Fruit fly (Drosophila melanogaster) whole organism, embryonic: ENCODE results near the gene CG13021.
A peak's percentile ranks its signal among the peaks of the same experiment; 100 is the strongest.

Experiments used
- Ada2b ChIP-seq: fragments of 200-800 bp; sonication (Bioruptor generic); IDR thresholded peaks from 2 replicates; pipeline ENCODE4 v1.3.6; 2022; ENCODE audit warnings: missing biosample characterization, missing genetic modification characterization
- B-H1 ChIP-seq: fragments of 200-800 bp; sonication (Bioruptor generic); IDR thresholded peaks from 3 replicates; pipeline ENCODE4 v1.3.6; 2022; ENCODE audit warnings: missing biosample characterization, missing genetic modification characterization
- CG10321 ChIP-seq: fragments of 200-800 bp; sonication (Bioruptor generic); IDR thresholded peaks from 2 replicates; pipeline ENCODE4 v1.3.6; 2022; ENCODE audit warnings: missing biosample characterization, missing genetic modification characterization
- CG10431 ChIP-seq: fragments of 200-800 bp; sonication (Bioruptor generic); optimal IDR thresholded peaks from 3 replicates; lab custom pipeline; 2018; ENCODE audit warnings: missing biosample characterization, mild to moderate bottlenecking, missing genetic modification characterization
- CG11696 ChIP-seq: fragments of 200-800 bp; sonication (Bioruptor generic); IDR thresholded peaks from 2 replicates; pipeline ENCODE4 v1.3.6; 2022; ENCODE audit warnings: missing biosample characterization, missing genetic modification characterization
- CG14860 ChIP-seq: fragments of 200-800 bp; sonication (Bioruptor generic); IDR thresholded peaks from 3 replicates; pipeline ENCODE4 v1.3.6; 2022; ENCODE audit warnings: missing biosample characterization, missing genetic modification characterization; ENCODE audit not compliant: partially characterized antibody
- CG15601 ChIP-seq: fragments of 200-800 bp; sonication (Bioruptor generic); optimal IDR thresholded peaks from 3 replicates; lab custom pipeline; 2019; ENCODE audit warnings: missing biosample characterization, mild to moderate bottlenecking, missing genetic modification characterization, moderate library complexity
- CG1647 ChIP-seq: fragments of 200-800 bp; sonication (Bioruptor generic); optimal IDR thresholded peaks from 3 replicates; lab custom pipeline; 2016; ENCODE audit warnings: missing biosample characterization, missing genetic modification characterization
- CG18599 ChIP-seq: fragments of 200-800 bp; sonication (Bioruptor generic); optimal IDR thresholded peaks from 3 replicates; lab custom pipeline; 2017; ENCODE audit warnings: missing biosample characterization, missing genetic modification characterization, mild to moderate bottlenecking, moderate library complexity, missing genetic modification reagents
- CG18764 ChIP-seq: fragments of 200-800 bp; sonication (Bioruptor generic); optimal IDR thresholded peaks from 3 replicates; lab custom pipeline; 2016; ENCODE audit warnings: missing biosample characterization, missing genetic modification characterization
- CG2889 ChIP-seq: fragments of 200-800 bp; sonication (Bioruptor generic); IDR thresholded peaks from 3 replicates; pipeline ENCODE4 v1.3.6; 2022; ENCODE audit warnings: missing biosample characterization, missing genetic modification characterization
- CG3065 ChIP-seq: fragments of 200-800 bp; sonication (Bioruptor generic); optimal IDR thresholded peaks from 2 replicates; lab custom pipeline; 2016; ENCODE audit warnings: missing biosample characterization, missing genetic modification characterization
- CG31441 ChIP-seq: fragments of 200-800 bp; sonication (Bioruptor generic); IDR thresholded peaks from 2 replicates; pipeline ENCODE4 v1.3.6; 2022; ENCODE audit warnings: missing biosample characterization, missing genetic modification characterization
- CG4730 ChIP-seq: fragments of 200-800 bp; sonication (Bioruptor generic); IDR thresholded peaks from 2 replicates; pipeline ENCODE4 v1.3.6; 2022; ENCODE audit warnings: missing biosample characterization, missing genetic modification characterization
- CG5953 ChIP-seq: fragments of 200-800 bp; sonication (Bioruptor generic); IDR thresholded peaks from 2 replicates; pipeline ENCODE4 v1.3.6; 2022; ENCODE audit warnings: missing biosample characterization, missing genetic modification characterization
- CG6254 ChIP-seq: fragments of 200-800 bp; sonication (Bioruptor generic); optimal IDR thresholded peaks from 3 replicates; lab custom pipeline; 2017; ENCODE audit warnings: mild to moderate bottlenecking, missing biosample characterization, missing genetic modification reagents, missing genetic modification characterization
- CG8089 ChIP-seq: fragments of 200-800 bp; sonication (Bioruptor generic); optimal IDR thresholded peaks from 3 replicates; lab custom pipeline; 2016; ENCODE audit warnings: missing biosample characterization, missing genetic modification characterization
- Doc2 ChIP-seq: fragments of 200-800 bp; sonication (Bioruptor generic); IDR thresholded peaks from 2 replicates; pipeline ENCODE4 v1.3.6; 2022; ENCODE audit warnings: missing biosample characterization, missing genetic modification characterization
- Gug ChIP-seq: fragments of 200-800 bp; sonication (Bioruptor generic); IDR thresholded peaks from 4 replicates; pipeline ENCODE4 v1.3.6; 2022; ENCODE audit warnings: missing biosample characterization, missing genetic modification characterization
- Hsf ChIP-seq: fragments of 200-800 bp; sonication (Bioruptor generic); optimal IDR thresholded peaks from 3 replicates; lab custom pipeline; 2016; ENCODE audit warnings: missing biosample characterization, missing genetic modification characterization
- Nf-YA ChIP-seq: fragments of 200-800 bp; sonication (Bioruptor generic); IDR thresholded peaks from 2 replicates; pipeline ENCODE4 v1.3.6; 2022; ENCODE audit warnings: missing biosample characterization, missing genetic modification characterization
- Pdp1 ChIP-seq, 2 experiments: fragments of 200-800 bp; sonication (Bioruptor generic); optimal IDR thresholded peaks; 3 replicates each; lab custom pipeline; 2016; ENCODE audit warnings: missing biosample characterization in 2 of 2, missing genetic modification characterization in 2 of 2, mild to moderate bottlenecking in 1 of 2, moderate library complexity in 1 of 2
- Poxn ChIP-seq: fragments of 200-800 bp; sonication (Bioruptor generic); IDR thresholded peaks from 2 replicates; pipeline ENCODE4 v1.3.6; 2022; ENCODE audit warnings: missing biosample characterization, missing genetic modification characterization
- Side ChIP-seq: fragments of 200-800 bp; sonication (Bioruptor generic); optimal IDR thresholded peaks from 2 replicates; lab custom pipeline; 2016; ENCODE audit warnings: missing biosample characterization, missing genetic modification characterization
- Trl ChIP-seq, 3 experiments: fragments of >200 bp in 2 of 3; fragments of 200-800 bp in 1 of 3; sonication (Bioruptor generic) in 1 of 3; optimal IDR thresholded peaks; 2 replicates in 1 of 3; 3 replicates in 2 of 3; lab custom pipeline; 2016 to 2017; ENCODE audit warnings: missing biosample characterization in 1 of 3, missing genetic modification characterization in 1 of 3
- ab ChIP-seq: fragments of 200-800 bp; sonication (Bioruptor generic); optimal IDR thresholded peaks from 2 replicates; lab custom pipeline; 2016; ENCODE audit warnings: missing biosample characterization, missing genetic modification characterization
- abd-A ChIP-seq: fragments of 200-800 bp; sonication (Bioruptor generic); optimal IDR thresholded peaks from 3 replicates; lab custom pipeline; 2019; ENCODE audit warnings: missing biosample characterization, mild to moderate bottlenecking, missing genetic modification characterization, moderate library complexity
- aop ChIP-seq: fragments of 200-800 bp; sonication (Bioruptor generic); IDR thresholded peaks from 2 replicates; pipeline ENCODE4 v1.3.6; 2022; ENCODE audit warnings: missing biosample characterization, missing genetic modification characterization
- ap ChIP-seq: fragments of 200-800 bp; sonication (Bioruptor generic); IDR thresholded peaks from 2 replicates; pipeline ENCODE4 v1.3.6; 2022; ENCODE audit warnings: missing biosample characterization, missing genetic modification characterization
- ara ChIP-seq: fragments of 200-800 bp; sonication (Bioruptor generic); IDR thresholded peaks from 2 replicates; pipeline ENCODE4 v1.3.6; 2022; ENCODE audit warnings: missing biosample characterization, missing genetic modification characterization
- chif ChIP-seq, 2 experiments: fragments of 200-800 bp; sonication (Bioruptor generic); optimal IDR thresholded peaks; 3 replicates each; lab custom pipeline; 2016; ENCODE audit warnings: missing biosample characterization in 2 of 2, missing genetic modification characterization in 2 of 2
- chinmo ChIP-seq: fragments of 200-800 bp; sonication (Bioruptor generic); IDR thresholded peaks from 4 replicates; pipeline ENCODE4 v1.3.6; 2022; ENCODE audit warnings: missing biosample characterization, missing genetic modification characterization; ENCODE audit not compliant: partially characterized antibody
- ci ChIP-seq: fragments of 200-800 bp; sonication (Bioruptor generic); IDR thresholded peaks from 3 replicates; pipeline ENCODE4 v1.3.6; 2022; ENCODE audit warnings: missing biosample characterization, missing genetic modification characterization
- disco-r ChIP-seq: fragments of 200-800 bp; sonication (Bioruptor generic); optimal IDR thresholded peaks from 2 replicates; lab custom pipeline; 2016; ENCODE audit warnings: missing biosample characterization, missing genetic modification characterization
- dm ChIP-seq: fragments of 200-800 bp; sonication (Bioruptor generic); optimal IDR thresholded peaks from 3 replicates; lab custom pipeline; 2016; ENCODE audit warnings: missing biosample characterization, missing genetic modification characterization
- dmrt99B ChIP-seq: fragments of 200-800 bp; sonication (Bioruptor generic); optimal IDR thresholded peaks from 2 replicates; lab custom pipeline; 2018; ENCODE audit warnings: missing biosample characterization, mild to moderate bottlenecking, missing genetic modification characterization, moderate library complexity
- emc ChIP-seq: fragments of 200-800 bp; sonication (Bioruptor generic); optimal IDR thresholded peaks from 2 replicates; lab custom pipeline; 2016; ENCODE audit warnings: missing biosample characterization, missing genetic modification characterization
- ems ChIP-seq: fragments of 200-800 bp; sonication (Bioruptor generic); optimal IDR thresholded peaks from 3 replicates; lab custom pipeline; 2016; ENCODE audit warnings: missing biosample characterization, missing genetic modification characterization
- fu2 ChIP-seq: fragments of 200-800 bp; sonication (Bioruptor generic); optimal IDR thresholded peaks from 2 replicates; lab custom pipeline; 2016; ENCODE audit warnings: missing biosample characterization, missing genetic modification characterization
- gt ChIP-seq: fragments of 200-800 bp; sonication (Bioruptor generic); IDR thresholded peaks from 2 replicates; pipeline ENCODE4 v1.3.6; 2022; ENCODE audit warnings: missing biosample characterization, missing genetic modification characterization
- ham ChIP-seq: fragments of 200-800 bp; sonication (Bioruptor generic); IDR thresholded peaks from 2 replicates; pipeline ENCODE4 v1.3.6; 2022; ENCODE audit warnings: missing biosample characterization, missing genetic modification characterization
- ind ChIP-seq: fragments of 200-800 bp; sonication (Bioruptor generic); optimal IDR thresholded peaks from 3 replicates; lab custom pipeline; 2016; ENCODE audit warnings: missing biosample characterization, missing genetic modification characterization
- mld ChIP-seq: fragments of 200-800 bp; sonication (Bioruptor generic); IDR thresholded peaks from 3 replicates; pipeline ENCODE4 v1.3.6; 2022; ENCODE audit warnings: missing biosample characterization, missing genetic modification characterization; ENCODE audit not compliant: partially characterized antibody
- p53 ChIP-seq: fragments of 200-800 bp; sonication (Bioruptor generic); optimal IDR thresholded peaks from 2 replicates; lab custom pipeline; 2016; ENCODE audit warnings: missing biosample characterization, missing genetic modification characterization
- pan ChIP-seq, 4 experiments: fragments of >200 bp in 3 of 4; fragments of 200-800 bp in 1 of 4; sonication (Bioruptor generic) in 1 of 4; optimal IDR thresholded peaks in 3 of 4; IDR thresholded peaks in 1 of 4; 2 replicates each; pipeline versions ENCODE4 v1.3.6 to Lab custom; 2017 to 2022; ENCODE audit warnings: missing biosample characterization in 2 of 4, missing genetic modification characterization in 2 of 4, mixed read lengths in 1 of 4
- pum ChIP-seq: fragments of 200-800 bp; sonication (Bioruptor generic); optimal IDR thresholded peaks from 2 replicates; lab custom pipeline; 2016; ENCODE audit warnings: missing biosample characterization, missing genetic modification characterization
- ranshi ChIP-seq: fragments of 200-800 bp; sonication (Bioruptor generic); IDR thresholded peaks from 2 replicates; pipeline ENCODE4 v1.3.6; 2022; ENCODE audit warnings: missing biosample characterization, missing genetic modification characterization
- sd ChIP-seq: fragments of 200-800 bp; sonication (Bioruptor generic); optimal IDR thresholded peaks from 3 replicates; lab custom pipeline; 2018; ENCODE audit warnings: missing biosample characterization, mild to moderate bottlenecking, missing genetic modification characterization, moderate library complexity
- seq ChIP-seq: fragments of 200-800 bp; sonication (Bioruptor generic); IDR thresholded peaks from 2 replicates; pipeline ENCODE4 v1.3.6; 2022; ENCODE audit warnings: missing biosample characterization, missing genetic modification characterization
- ttk ChIP-seq: fragments of 200-800 bp; sonication (Bioruptor generic); IDR thresholded peaks from 2 replicates; pipeline ENCODE4 v2.1.2; 2022; ENCODE audit warnings: missing biosample characterization, missing genetic modification characterization
- unc-4 ChIP-seq: fragments of 200-800 bp; sonication (Bioruptor generic); IDR thresholded peaks from 2 replicates; pipeline ENCODE4 v1.3.6; 2022; ENCODE audit warnings: missing biosample characterization, missing genetic modification characterization; ENCODE audit not compliant: partially characterized antibody
- unpg ChIP-seq: fragments of 200-800 bp; sonication (Bioruptor generic); optimal IDR thresholded peaks from 3 replicates; lab custom pipeline; 2018; ENCODE audit warnings: missing biosample characterization, mild to moderate bottlenecking, missing genetic modification characterization, moderate library complexity

The CG13021 gene

dm6 chrX:3485304-3485703, 28.8 kb upstream of the CG13021 start, which contains the start of the genes CG14270 and CG10803 (continued):
- TF ChIP-seq chif (GFP tag; optimal IDR thresholded peaks at IDR 0.05; lab: Kevin White, UChicago) (peak in 1 of 2 experiments; percentile 11), abd-A (tag; lab: Kevin White, UChicago) (no peak), aop (no peak), sd (tag; lab: Kevin White, UChicago) (no peak), dm (GFP tag; lab: Kevin White, UChicago) (peak; percentile 13), pum (no peak), Pdp1 (GFP tag; optimal IDR thresholded peaks at IDR 0.05; lab: Kevin White, UChicago) (peak in 1 of 2 experiments; percentile 51), ci (GFP tag; lab: Robert Waterston, UW) (no peak), dmrt99B (tag; lab: Kevin White, UChicago) (no peak), disco-r (GFP tag; lab: Kevin White, UChicago) (no peak), CG15601 (tag; lab: Kevin White, UChicago) (no peak), B-H1 (GFP tag; lab: Robert Waterston, UW) (no peak), CG8089 (GFP tag; lab: Kevin White, UChicago) (no peak), CG18599 (GFP tag; lab: Kevin White, UChicago) (no peak), Nf-YA (GFP tag; lab: Robert Waterston, UW) (no peak), emc (no peak), CG10431 (GFP tag; lab: Kevin White, UChicago) (no peak), ara (GFP tag; lab: Robert Waterston, UW) (no peak), chinmo (GFP tag; lab: Robert Waterston, UW) (0 out of 4 replicates have a peak, but pooled peaks have one; percentile 76), ranshi (no peak), Hsf (peak; percentile 8), gt (no peak), CG11696 (GFP tag; lab: Robert Waterston, UW) (no peak), CG31441 (GFP tag; lab: Robert Waterston, UW) (no peak), ttk (no peak), ham (no peak), unc-4 (GFP tag; lab: Robert Waterston, UW) (peak; percentile 85), ap (GFP tag; lab: Robert Waterston, UW) (no peak), pan (optimal IDR thresholded peaks at IDR 0.05; lab: Kevin White, UChicago) (no peak), pan (GFP tag; optimal IDR thresholded peaks at IDR 0.05 in 1 of 2, IDR thresholded peaks at IDR 0.05 in 1 of 2) (no peak), CG14860 (peak; percentile 79), seq (GFP tag; lab: Robert Waterston, UW) (no peak), Gug (0 out of 4 replicates have a peak, but pooled peaks have one; percentile 2), CG3065 (GFP tag; lab: Kevin White, UChicago) (no peak), ind (GFP tag; lab: Kevin White, UChicago) (no peak), fu2 (GFP tag; lab: Kevin White, UChicago) (no peak), CG4730 (GFP tag; lab: Robert Waterston, UW) (no peak), unpg (GFP tag; lab: Kevin White, UChicago) (no peak), Ada2b (GFP tag; lab: Robert Waterston, UW) (no peak), CG10321 (GFP tag; lab: Robert Waterston, UW) (no peak), CG5953 (GFP tag; lab: Robert Waterston, UW) (no peak), Side (GFP tag; lab: Kevin White, UChicago) (no peak), Doc2 (GFP tag; lab: Robert Waterston, UW) (no peak), CG18764 (GFP tag; lab: Kevin White, UChicago) (no peak), mld (GFP tag; lab: Robert Waterston, UW) (no peak), Trl (optimal IDR thresholded peaks at IDR 0.05; lab: Kevin White, UChicago) (no peak), Trl (GFP tag; optimal IDR thresholded peaks at IDR 0.05; lab: Kevin White, UChicago) (no peak), CG2889 (GFP tag; lab: Robert Waterston, UW) (no peak), ab (GFP tag; lab: Kevin White, UChicago) (no peak), p53 (no peak), Poxn (GFP tag; lab: Robert Waterston, UW) (no peak), ems (GFP tag; lab: Kevin White, UChicago) (no peak), CG1647 (no peak), CG6254 (no peak)
